Fruit fly (Drosophila melanogaster) Kc167 (cell line): ENCODE data around the gene zfh1.

Experiments
- Myc ChIP-seq: fragments of >200 bp; optimal IDR thresholded peaks from 2 replicates; lab custom pipeline; 2017; ENCODE audit warnings: missing external identifiers
- Sin3A ChIP-seq: fragments of >200 bp; optimal IDR thresholded peaks from 2 replicates; lab custom pipeline; 2018; ENCODE audit warnings: missing external identifiers
- h ChIP-seq: fragments of >200 bp; optimal IDR thresholded peaks from 3 replicates; lab custom pipeline; 2018; ENCODE audit warnings: missing external identifiers
- insv ChIP-seq: fragments of >200 bp; optimal IDR thresholded peaks from 3 replicates; lab custom pipeline; 2018; ENCODE audit warnings: missing external identifiers
- psq ChIP-seq: fragments of >200 bp; optimal IDR thresholded peaks from 2 replicates; lab custom pipeline; 2017; ENCODE audit warnings: missing external identifiers
- ttk ChIP-seq: sonication (Bioruptor generic); optimal IDR thresholded peaks from 2 replicates; lab custom pipeline; 2017; ENCODE audit warnings: missing external identifiers

- TF ChIP-seq insv (lab: Kevin White, UChicago), result no peak
- TF ChIP-seq psq, result no peak
- no peak for TF ChIP-seq h (lab: Kevin White, UChicago)
- TF ChIP-seq Sin3A, result no peak
- TF ChIP-seq ttk, result no peak
- no peak for TF ChIP-seq Myc (lab: Kevin White, UChicago)
These were observed 48.2 kb downstream of the zfh1 start for dm6 chr3R:30813903-30814339.
